Worm (Caenorhabditis elegans) whole organism, L1 larva: ENCODE data around the gene luc-7L.
A peak's percentile ranks its signal among the peaks of the same experiment; 100 is the strongest.

Experiments used
- C16A3.4 ChIP-seq: fragments of 150-350 bp; optimal IDR thresholded peaks from 2 replicates; lab custom pipeline; 2014; ENCODE audit warnings: missing biosample characterization, missing genetic modification characterization
- C34B4.2 ChIP-seq: sonication (generic microtip); optimal IDR thresholded peaks from 2 replicates; lab custom pipeline; 2017; ENCODE audit warnings: mild to moderate bottlenecking, missing genetic modification characterization, missing compliant biosample characterization
- blmp-1 ChIP-seq: fragments of 150-350 bp; optimal IDR thresholded peaks from 2 replicates; lab custom pipeline; 2014; ENCODE audit warnings: missing biosample characterization, missing genetic modification characterization
- ceh-8 ChIP-seq: fragments of 200-800 bp; sonication (Bioruptor generic); optimal IDR thresholded peaks from 2 replicates; lab custom pipeline; 2018; ENCODE audit warnings: mild to moderate bottlenecking, missing genetic modification characterization, moderate library complexity, missing compliant biosample characterization
- ceh-88 ChIP-seq: fragments of 200-800 bp; sonication (Bioruptor generic); IDR thresholded peaks from 2 replicates; pipeline ENCODE4 v1.3.6; 2022; ENCODE audit warnings: missing genetic modification characterization, missing compliant biosample characterization
- ces-1 ChIP-seq: fragments of 150-350 bp; optimal IDR thresholded peaks from 2 replicates; lab custom pipeline; 2014; ENCODE audit warnings: missing biosample characterization, missing genetic modification reagents, missing genetic modification characterization
- efl-1 ChIP-seq, 4 experiments: fragments of 150-350 bp; optimal IDR thresholded peaks in 3 of 4; peaks in 1 of 4; 1 replicate in 1 of 4; 2 replicates in 3 of 4; lab custom pipeline; 2014; ENCODE audit warnings: missing biosample characterization in 2 of 4, missing genetic modification characterization in 2 of 4, missing genetic modification reagents in 2 of 4
- efl-3 ChIP-seq: fragments of 200-800 bp; sonication (Bioruptor generic); optimal IDR thresholded peaks from 2 replicates; lab custom pipeline; 2018; ENCODE audit warnings: mild to moderate bottlenecking, missing genetic modification characterization, missing compliant biosample characterization
- elt-2 ChIP-seq: sonication (generic microtip); optimal IDR thresholded peaks from 2 replicates; lab custom pipeline; 2016; ENCODE audit warnings: missing genetic modification characterization, mild to moderate bottlenecking, inconsistent platforms, missing compliant biosample characterization, missing genetic modification reagents
- elt-3 ChIP-seq, 6 experiments: fragments of 150-350 bp in 1 of 6; sonication (generic microtip); optimal IDR thresholded peaks; 2 replicates each; lab custom pipeline; 2017 to 2018; ENCODE audit warnings: missing biosample characterization in 6 of 6, missing genetic modification characterization in 6 of 6, inconsistent platforms in 1 of 6
- fos-1 ChIP-seq: fragments of 150-350 bp; optimal IDR thresholded peaks from 2 replicates; lab custom pipeline; 2014; ENCODE audit warnings: missing biosample characterization, missing genetic modification characterization
- grh-1 ChIP-seq: fragments of 200-800 bp; sonication (Bioruptor generic); IDR thresholded peaks from 2 replicates; pipeline ENCODE4 v1.3.6; 2022; ENCODE audit warnings: missing genetic modification reagents, missing genetic modification characterization, missing compliant biosample characterization
- hlh-17 ChIP-seq: fragments of 200-800 bp; sonication (Bioruptor generic); optimal IDR thresholded peaks from 2 replicates; lab custom pipeline; 2018; ENCODE audit warnings: missing genetic modification characterization, mild to moderate bottlenecking, missing compliant biosample characterization, moderate library complexity, borderline replicate concordance
- irx-1 ChIP-seq: sonication (generic microtip); optimal IDR thresholded peaks from 2 replicates; lab custom pipeline; 2016; ENCODE audit warnings: missing genetic modification characterization, missing compliant biosample characterization
- jun-1 ChIP-seq: fragments of 150-350 bp; optimal IDR thresholded peaks from 2 replicates; lab custom pipeline; 2014; ENCODE audit warnings: missing biosample characterization, missing genetic modification reagents, missing genetic modification characterization
- lin-14 ChIP-seq: fragments of 200-800 bp; sonication (Bioruptor generic); optimal IDR thresholded peaks from 2 replicates; lab custom pipeline; 2018; ENCODE audit warnings: mild to moderate bottlenecking, missing genetic modification characterization, moderate library complexity, missing compliant biosample characterization
- lin-35 ChIP-seq, 2 experiments: fragments of 150-350 bp; optimal IDR thresholded peaks; 2 replicates each; lab custom pipeline; 2014; ENCODE audit warnings: missing biosample characterization in 2 of 2, missing genetic modification characterization in 2 of 2, missing genetic modification reagents in 2 of 2
- lir-3 ChIP-seq: sonication (generic microtip); optimal IDR thresholded peaks from 2 replicates; lab custom pipeline; 2016; ENCODE audit warnings: mild to moderate bottlenecking, missing genetic modification characterization, moderate library complexity, missing compliant biosample characterization; ENCODE audit not compliant: poor library complexity
- lsy-2 ChIP-seq, 2 experiments: fragments of 150-350 bp; optimal IDR thresholded peaks; 2 replicates each; lab custom pipeline; 2014; ENCODE audit warnings: missing biosample characterization in 2 of 2, missing genetic modification characterization in 2 of 2
- mab-9 ChIP-seq: fragments of 200-800 bp; sonication (Bioruptor generic); IDR thresholded peaks from 2 replicates; pipeline ENCODE4 v1.3.6; 2022; ENCODE audit warnings: missing genetic modification reagents, missing genetic modification characterization, missing compliant biosample characterization
- mep-1 ChIP-seq: fragments of 150-350 bp; optimal IDR thresholded peaks from 2 replicates; lab custom pipeline; 2014; ENCODE audit warnings: missing biosample characterization, missing genetic modification characterization
- nhr-19 ChIP-seq: fragments of 200-800 bp; sonication (Bioruptor generic); conservative IDR thresholded peaks from 2 replicates; pipeline ENCODE4 v1.3.6; 2022; ENCODE audit warnings: missing genetic modification characterization, missing compliant biosample characterization
- nhr-20 ChIP-seq: sonication (generic microtip); optimal IDR thresholded peaks from 2 replicates; lab custom pipeline; 2016; ENCODE audit warnings: mild to moderate bottlenecking, missing genetic modification characterization, missing compliant biosample characterization
- nhr-28 ChIP-seq: fragments of 150-350 bp; optimal IDR thresholded peaks from 2 replicates; lab custom pipeline; 2014; ENCODE audit warnings: missing biosample characterization, missing genetic modification characterization
- nhr-47 ChIP-seq: sonication (generic microtip); optimal IDR thresholded peaks from 2 replicates; lab custom pipeline; 2016; ENCODE audit warnings: mild to moderate bottlenecking, missing genetic modification characterization, moderate library complexity, missing compliant biosample characterization
- nhr-71 ChIP-seq: sonication (generic microtip); optimal IDR thresholded peaks from 2 replicates; lab custom pipeline; 2016; ENCODE audit warnings: mild to moderate bottlenecking, missing genetic modification characterization, moderate library complexity, missing compliant biosample characterization
- nhr-84 ChIP-seq: sonication (generic microtip); optimal IDR thresholded peaks from 2 replicates; lab custom pipeline; 2017; ENCODE audit warnings: missing biosample characterization, missing genetic modification characterization
- nhr-85 ChIP-seq: sonication (generic microtip); peaks from one replicate; lab custom pipeline; 2016; ENCODE audit warnings: missing genetic modification characterization, inconsistent platforms, missing compliant biosample characterization
- pag-3 ChIP-seq: sonication (generic microtip); optimal IDR thresholded peaks from 2 replicates; lab custom pipeline; 2017; ENCODE audit warnings: missing genetic modification characterization, mild to moderate bottlenecking, missing compliant biosample characterization, antibody characterized with exemption, borderline replicate concordance; ENCODE audit not compliant: insufficient read depth
- snu-23 ChIP-seq: sonication (generic microtip); optimal IDR thresholded peaks from 2 replicates; lab custom pipeline; 2016; ENCODE audit warnings: missing genetic modification characterization, missing compliant biosample characterization
- sptf-1 ChIP-seq: fragments of 150-350 bp; optimal IDR thresholded peaks from 2 replicates; lab custom pipeline; 2014; ENCODE audit warnings: missing biosample characterization, missing genetic modification characterization
- sup-37 ChIP-seq: fragments of 200-800 bp; sonication (Bioruptor generic); optimal IDR thresholded peaks from 2 replicates; lab custom pipeline; 2018; ENCODE audit warnings: mild to moderate bottlenecking, missing genetic modification characterization, missing compliant biosample characterization
- swsn-7 ChIP-seq: sonication (generic microtip); optimal IDR thresholded peaks from 2 replicates; lab custom pipeline; 2016; ENCODE audit warnings: missing genetic modification characterization, missing compliant biosample characterization
- tbx-2 ChIP-seq: sonication (generic microtip); optimal IDR thresholded peaks from 2 replicates; lab custom pipeline; 2016; ENCODE audit warnings: missing genetic modification characterization, missing compliant biosample characterization
- unc-130 ChIP-seq: fragments of 150-350 bp; optimal IDR thresholded peaks from 2 replicates; lab custom pipeline; 2017; ENCODE audit warnings: missing biosample characterization, missing genetic modification characterization, inconsistent platforms
- unc-86 ChIP-seq: sonication (generic microtip); optimal IDR thresholded peaks from 2 replicates; lab custom pipeline; 2016; ENCODE audit warnings: missing genetic modification characterization, missing compliant biosample characterization
- vab-15 ChIP-seq: sonication (generic microtip); optimal IDR thresholded peaks from 2 replicates; lab custom pipeline; 2017; ENCODE audit warnings: missing genotype, mild to moderate bottlenecking, missing genetic modification characterization, missing compliant biosample characterization
- zag-1 ChIP-seq: fragments of 150-350 bp; optimal IDR thresholded peaks from 2 replicates; lab custom pipeline; 2014; ENCODE audit warnings: missing biosample characterization, missing genetic modification characterization
- zip-4 ChIP-seq: fragments of 200-800 bp; sonication (Bioruptor generic); optimal IDR thresholded peaks from 2 replicates; lab custom pipeline; 2018; ENCODE audit warnings: mild to moderate bottlenecking, missing genetic modification characterization, moderate library complexity, missing compliant biosample characterization
- ztf-4 ChIP-seq: fragments of 150-350 bp; optimal IDR thresholded peaks from 2 replicates; lab custom pipeline; 2014; ENCODE audit warnings: missing biosample characterization, missing genetic modification characterization

luc-7L gene

DNA sequence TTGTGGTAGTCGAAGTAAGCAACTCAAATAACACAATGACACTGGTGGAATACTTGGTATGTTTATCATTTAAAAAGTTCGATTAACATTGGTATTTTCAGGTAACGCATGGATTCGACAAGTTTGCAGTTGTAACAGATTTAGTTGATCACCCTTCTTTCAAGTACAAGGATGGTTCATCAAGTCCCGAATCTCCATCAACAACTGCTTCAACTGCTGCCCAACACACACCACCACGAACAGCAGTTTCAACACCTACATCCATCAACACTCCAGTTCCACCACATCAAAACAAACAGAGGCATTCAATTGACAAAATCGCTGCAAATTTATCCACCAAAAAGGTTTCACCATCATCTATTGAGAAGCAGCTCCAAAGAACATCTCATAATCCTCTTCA, 24.8 kb downstream of the luc-7L start:
- TF ChIP-seq ztf-4, result peak; percentile 3
- TF ChIP-seq ceh-88, result no peak
- TF ChIP-seq nhr-85 (tag; lab: Kevin White, UChicago), result peak; percentile 52
- TF ChIP-seq nhr-28 (tag; lab: Kevin White, UChicago), result no peak
- TF ChIP-seq, all 84 proteins: peak for 2

ce11 chrII:7681898-7682297, 25.4 kb downstream of the luc-7L start, which contains the start of gene lin-26:
lin-26 (plus strand) TSS chrII:7682198.
- no peak for TF ChIP-seq efl-1 (optimal IDR thresholded peaks at IDR 0.05; lab: Kevin White, UChicago)
- peak in 1 of 2 experiments; percentile 82 for TF ChIP-seq efl-1 (GFP tag; optimal IDR thresholded peaks at IDR 0.05 in 1 of 2; lab: Kevin White, UChicago)
- TF ChIP-seq nhr-71, result no peak
- no peak for TF ChIP-seq lin-14 (GFP tag; lab: Kevin White, UChicago)
- no peak for TF ChIP-seq ceh-8 (GFP tag; lab: Kevin White, UChicago)

ce11 chrII:7679499-7680012, 27.7 kb downstream of the luc-7L start:
- TF ChIP-seq efl-1 (optimal IDR thresholded peaks at IDR 0.05; lab: Kevin White, UChicago) (no peak), efl-1 (GFP tag; optimal IDR thresholded peaks at IDR 0.05 in 1 of 2; lab: Kevin White, UChicago) (peak in 1 of 2 experiments; percentile 77), zip-4 (GFP tag; lab: Kevin White, UChicago) (no peak), jun-1 (tag; lab: Kevin White, UChicago) (no peak), vab-15 (tag; lab: Kevin White, UChicago) (peak; percentile 69), lin-35 (GFP tag; optimal IDR thresholded peaks at IDR 0.05; lab: Kevin White, UChicago) (no peak), C16A3.4 (tag; lab: Kevin White, UChicago) (no peak), grh-1 (GFP tag; lab: Robert Waterston, UW) (peak; percentile 71), nhr-71 (peak; percentile 40), sup-37 (GFP tag; lab: Kevin White, UChicago) (no peak), snu-23 (GFP tag; lab: Kevin White, UChicago) (peak; percentile 35), lin-14 (GFP tag; lab: Kevin White, UChicago) (peak; percentile 57), lsy-2 (tag; optimal IDR thresholded peaks at IDR 0.05; lab: Kevin White, UChicago) (peak in 1 of 2 experiments; percentile 57), nhr-85 (tag; lab: Kevin White, UChicago) (peak; percentile 77), irx-1 (tag; lab: Kevin White, UChicago) (no peak), nhr-19 (GFP tag; lab: Robert Waterston, UW) (0 out of 2 replicates have a peak, but pooled peaks have one; percentile 7)

- TF ChIP-seq blmp-1 (tag; lab: Kevin White, UChicago) (peak; percentile 16), tbx-2 (tag; lab: Kevin White, UChicago) (no peak)
Measured at ce11 chrII:7678512-7678911, 28.8 kb downstream of the luc-7L start.

ce11 chrII:7676307-7676905, 30.9 kb downstream of the luc-7L start:
- TF ChIP-seq zag-1 (no peak), blmp-1 (tag; lab: Kevin White, UChicago) (peak; percentile 60), grh-1 (GFP tag; lab: Robert Waterston, UW) (peak; percentile 18; the same call in 1 of the 2 replicates), unc-86 (tag; lab: Kevin White, UChicago) (no peak), unc-130 (tag; lab: Kevin White, UChicago) (no peak), ces-1 (no peak), C34B4.2 (tag; lab: Kevin White, UChicago) (no peak), swsn-7 (tag; lab: Kevin White, UChicago) (peak; percentile 20), efl-3 (GFP tag; lab: Kevin White, UChicago) (no peak), nhr-71 (peak; percentile 3), lir-3 (tag; lab: Kevin White, UChicago) (no peak), lin-14 (GFP tag; lab: Kevin White, UChicago) (peak; percentile 68), fos-1 (tag; lab: Kevin White, UChicago) (no peak), sptf-1 (tag; lab: Kevin White, UChicago) (no peak), nhr-47 (no peak), elt-3 (tag; optimal IDR thresholded peaks at IDR 0.05; lab: Kevin White, UChicago) (peak in 4 of 6 experiments; percentile 5 to 25 (median 9)), hlh-17 (GFP tag; lab: Kevin White, UChicago) (no peak), mab-9 (no peak), nhr-85 (tag; lab: Kevin White, UChicago) (peak; percentile 31), mep-1 (tag; lab: Kevin White, UChicago) (peak; percentile 73), ztf-4 (no peak), nhr-84 (no peak), pag-3 (tag; lab: Kevin White, UChicago) (no peak), nhr-20 (tag; lab: Kevin White, UChicago) (peak; percentile 31), lin-35 (GFP tag; optimal IDR thresholded peaks at IDR 0.05; lab: Kevin White, UChicago) (peak in 1 of 2 experiments; percentile 4), elt-2 (no peak)
